Fruit fly (Drosophila melanogaster): Measurements from ENCODE around the gene P5CDh2.
A peak's percentile ranks its signal among the peaks of the same experiment; 100 is the strongest.

Gene P5CDh2

dm6 chr3R:21849988-21850460, 27.7 kb upstream of the P5CDh2 start:
- no peak for TF ChIP-seq CG8478 (optimal IDR thresholded peaks at IDR 0.05)
- TF ChIP-seq Dll (optimal IDR thresholded peaks at IDR 0.05) = no peak
- TF ChIP-seq pan (optimal IDR thresholded peaks at IDR 0.05) = no peak
- no peak for TF ChIP-seq psq (optimal IDR thresholded peaks at IDR 0.05)

- TF ChIP-seq usp (GFP tag; optimal IDR thresholded peaks at IDR 0.05) (no peak), psq (optimal IDR thresholded peaks at IDR 0.05) (no peak), Dll (optimal IDR thresholded peaks at IDR 0.05) (no peak), EcR (GFP tag; optimal IDR thresholded peaks at IDR 0.05) (no peak), CG8478 (optimal IDR thresholded peaks at IDR 0.05) (no peak), pan (optimal IDR thresholded peaks at IDR 0.05) (no peak)
These were observed 25.9 kb upstream of the P5CDh2 start for dm6 chr3R:21851592-21852578.

dm6 chr3R:21852579-21853233, 25.0 kb upstream of the P5CDh2 start:
- TF ChIP-seq pan (optimal IDR thresholded peaks at IDR 0.05) = no peak
- no peak for TF ChIP-seq Dll (optimal IDR thresholded peaks at IDR 0.05)
- TF ChIP-seq CG8478 (optimal IDR thresholded peaks at IDR 0.05) = no peak
- TF ChIP-seq usp (GFP tag; optimal IDR thresholded peaks at IDR 0.05) = no peak
- no peak for TF ChIP-seq EcR (GFP tag; optimal IDR thresholded peaks at IDR 0.05)
- no peak for TF ChIP-seq psq (optimal IDR thresholded peaks at IDR 0.05)

- TF ChIP-seq psq (optimal IDR thresholded peaks at IDR 0.05) (no peak), CG8478 (optimal IDR thresholded peaks at IDR 0.05) (peak; percentile 31), Dll (optimal IDR thresholded peaks at IDR 0.05) (no peak), usp (GFP tag; optimal IDR thresholded peaks at IDR 0.05) (no peak), pan (optimal IDR thresholded peaks at IDR 0.05) (no peak), EcR (GFP tag; optimal IDR thresholded peaks at IDR 0.05) (no peak)
These were observed 23.8 kb upstream of the P5CDh2 start for dm6 chr3R:21853618-21854573.

dm6 chr3R:21854574-21855468, 22.9 kb upstream of the P5CDh2 start:
- TF ChIP-seq pan (optimal IDR thresholded peaks at IDR 0.05) = no peak
- TF ChIP-seq psq (optimal IDR thresholded peaks at IDR 0.05) = no peak
- no peak for TF ChIP-seq EcR (GFP tag; optimal IDR thresholded peaks at IDR 0.05)
- no peak for TF ChIP-seq usp (GFP tag; optimal IDR thresholded peaks at IDR 0.05)
- TF ChIP-seq Dll (optimal IDR thresholded peaks at IDR 0.05) = no peak
- TF ChIP-seq CG8478 (optimal IDR thresholded peaks at IDR 0.05) = no peak

- no peak for TF ChIP-seq CG8478 (optimal IDR thresholded peaks at IDR 0.05)
- TF ChIP-seq Dll (optimal IDR thresholded peaks at IDR 0.05) = no peak
- TF ChIP-seq usp (GFP tag; optimal IDR thresholded peaks at IDR 0.05) = no peak
These were observed 22.3 kb upstream of the P5CDh2 start for dm6 chr3R:21855469-21855826.

dm6 chr3R:21856098-21856872, 21.5 kb upstream of the P5CDh2 start, which contains the start of gene glec:
glec (minus strand) TSS chr3R:21856266.
- TF ChIP-seq usp (GFP tag; optimal IDR thresholded peaks at IDR 0.05) (no peak), Dll (optimal IDR thresholded peaks at IDR 0.05) (no peak), psq (optimal IDR thresholded peaks at IDR 0.05) (no peak), EcR (GFP tag; optimal IDR thresholded peaks at IDR 0.05) (no peak), pan (optimal IDR thresholded peaks at IDR 0.05) (no peak), CG8478 (optimal IDR thresholded peaks at IDR 0.05) (no peak)

dm6 chr3R:21856873-21857243, 20.9 kb upstream of the P5CDh2 start:
- no peak for TF ChIP-seq pan (optimal IDR thresholded peaks at IDR 0.05)
- no peak for TF ChIP-seq usp (GFP tag; optimal IDR thresholded peaks at IDR 0.05)
- TF ChIP-seq EcR (GFP tag; optimal IDR thresholded peaks at IDR 0.05) = no peak
- TF ChIP-seq CG8478 (optimal IDR thresholded peaks at IDR 0.05) = no peak
- no peak for TF ChIP-seq psq (optimal IDR thresholded peaks at IDR 0.05)
- TF ChIP-seq Dll (optimal IDR thresholded peaks at IDR 0.05) = no peak

dm6 chr3R:21857509-21857908, 20.2 kb upstream of the P5CDh2 start:
- no peak for TF ChIP-seq pan (optimal IDR thresholded peaks at IDR 0.05)
- TF ChIP-seq CG8478 (optimal IDR thresholded peaks at IDR 0.05) = no peak
- TF ChIP-seq Dll (optimal IDR thresholded peaks at IDR 0.05) = no peak
- TF ChIP-seq EcR (GFP tag; optimal IDR thresholded peaks at IDR 0.05) = no peak
- TF ChIP-seq psq (optimal IDR thresholded peaks at IDR 0.05) = no peak
- TF ChIP-seq usp (GFP tag; optimal IDR thresholded peaks at IDR 0.05) = no peak
